Fruit fly (Drosophila melanogaster) whole organism, adult: Measurements from ENCODE around the gene CG7071.

Experiments used
- CG12768 ChIP-seq: fragments of 200-800 bp; sonication (Bioruptor generic); optimal IDR thresholded peaks from 2 replicates; lab custom pipeline; 2017; ENCODE audit warnings: missing biosample characterization, missing genetic modification characterization, mild to moderate bottlenecking, moderate library complexity, missing genetic modification reagents
- CG1620 ChIP-seq: fragments of 200-800 bp; sonication (Bioruptor generic); optimal IDR thresholded peaks from 2 replicates; lab custom pipeline; 2016; ENCODE audit warnings: missing biosample characterization, missing genetic modification characterization
- CG5204 ChIP-seq: fragments of 200-800 bp; sonication (Bioruptor generic); optimal IDR thresholded peaks from 2 replicates; lab custom pipeline; 2016; ENCODE audit warnings: missing biosample characterization, missing genetic modification characterization
- Crg-1 ChIP-seq: fragments of 200-800 bp; sonication (Bioruptor generic); optimal IDR thresholded peaks from 2 replicates; lab custom pipeline; 2016; ENCODE audit warnings: missing biosample characterization, missing genetic modification characterization
- tj ChIP-seq: fragments of 200-800 bp; sonication (Bioruptor generic); optimal IDR thresholded peaks from 3 replicates; lab custom pipeline; 2017; ENCODE audit warnings: missing biosample characterization, mild to moderate bottlenecking, missing genetic modification characterization, moderate library complexity

DNA sequence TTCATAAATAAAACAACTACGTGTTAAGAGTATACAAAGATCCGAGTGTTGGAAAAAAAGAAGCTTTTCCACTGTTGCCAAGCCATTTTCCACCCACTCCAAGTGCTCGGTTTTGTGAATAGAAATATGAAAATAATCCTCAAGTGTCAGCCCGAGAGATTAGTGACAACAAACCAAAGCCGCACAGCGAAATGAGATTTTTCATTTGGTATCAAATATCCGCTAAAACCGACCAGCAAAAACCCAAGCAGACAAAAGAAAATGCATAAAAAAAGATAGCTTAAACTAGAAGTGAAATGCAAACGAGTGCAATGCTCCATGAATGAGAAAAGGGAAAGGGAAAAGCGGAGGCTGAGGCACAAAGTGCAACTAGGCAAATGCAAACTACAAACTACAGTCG, 11.0 kb upstream of the CG7071 start, which contains the start of gene rdhB:
- TF ChIP-seq CG5204 (GFP tag; lab: Kevin White, UChicago) (no peak), tj (GFP tag; lab: Kevin White, UChicago) (no peak), Crg-1 (GFP tag; lab: Kevin White, UChicago) (no peak), CG12768 (GFP tag; lab: Kevin White, UChicago) (no peak), CG1620 (GFP tag; lab: Kevin White, UChicago) (no peak)
